Fruit fly (Drosophila melanogaster) whole organism, embryonic: ENCODE measurements around the gene CG33287.

Experiments used
- Aef1 ChIP-seq: fragments of 200-800 bp; sonication (Bioruptor generic); IDR thresholded peaks from 3 replicates; pipeline ENCODE4 v1.3.6; 2022; ENCODE audit warnings: missing biosample characterization, missing genetic modification characterization
- Asciz ChIP-seq: fragments of 200-800 bp; sonication (Bioruptor generic); optimal IDR thresholded peaks from 2 replicates; lab custom pipeline; 2017; ENCODE audit warnings: missing biosample characterization, mild to moderate bottlenecking, missing genetic modification characterization, missing genetic modification reagents
- C15 ChIP-seq: fragments of 200-800 bp; sonication (Bioruptor generic); IDR thresholded peaks from 3 replicates; pipeline ENCODE4 v1.3.6; 2022; ENCODE audit warnings: missing biosample characterization, missing genetic modification characterization
- CG10267 ChIP-seq: fragments of 200-800 bp; sonication (Bioruptor generic); optimal IDR thresholded peaks from 2 replicates; lab custom pipeline; 2018; ENCODE audit warnings: missing biosample characterization, mild to moderate bottlenecking, missing genetic modification characterization, moderate library complexity
- CG11723 ChIP-seq: fragments of 200-800 bp; sonication (Bioruptor generic); optimal IDR thresholded peaks from 2 replicates; lab custom pipeline; 2017; ENCODE audit warnings: missing biosample characterization, mild to moderate bottlenecking, missing genetic modification characterization
- CG12236 ChIP-seq: fragments of 200-800 bp; sonication (Bioruptor generic); optimal IDR thresholded peaks from 2 replicates; lab custom pipeline; 2016; ENCODE audit warnings: missing biosample characterization, missing genetic modification characterization
- CG13775 ChIP-seq: fragments of 200-800 bp; sonication (Bioruptor generic); optimal IDR thresholded peaks from 3 replicates; lab custom pipeline; 2017; ENCODE audit warnings: missing biosample characterization, mild to moderate bottlenecking, missing genetic modification characterization
- CG14014 ChIP-seq: fragments of 200-800 bp; sonication (Bioruptor generic); IDR thresholded peaks from 2 replicates; pipeline ENCODE4 v1.3.6; 2022; ENCODE audit warnings: missing biosample characterization, missing genetic modification characterization
- CG14050 ChIP-seq: fragments of 200-800 bp; sonication (Bioruptor generic); IDR thresholded peaks from 3 replicates; pipeline ENCODE4 v1.3.6; 2022; ENCODE audit warnings: missing biosample characterization, missing genetic modification characterization
- CG14710 ChIP-seq: fragments of 200-800 bp; sonication (Bioruptor generic); optimal IDR thresholded peaks from 3 replicates; lab custom pipeline; 2019; ENCODE audit warnings: missing biosample characterization, mild to moderate bottlenecking, missing genetic modification characterization, moderate library complexity
- CG1529 ChIP-seq: fragments of 200-800 bp; sonication (Bioruptor generic); optimal IDR thresholded peaks from 3 replicates; lab custom pipeline; 2018; ENCODE audit warnings: missing biosample characterization, missing genetic modification characterization
- CG15514 ChIP-seq: fragments of 200-800 bp; sonication (Bioruptor generic); optimal IDR thresholded peaks from 3 replicates; lab custom pipeline; 2017; ENCODE audit warnings: missing biosample characterization, missing genetic modification characterization, mild to moderate bottlenecking, moderate library complexity, missing genetic modification reagents
- CG1602 ChIP-seq: fragments of 200-800 bp; sonication (Bioruptor generic); optimal IDR thresholded peaks from 3 replicates; lab custom pipeline; 2016; ENCODE audit warnings: missing biosample characterization, missing genetic modification characterization
- CG2202 ChIP-seq: fragments of 200-800 bp; sonication (Bioruptor generic); optimal IDR thresholded peaks from 2 replicates; lab custom pipeline; 2018; ENCODE audit warnings: missing biosample characterization, mild to moderate bottlenecking, missing genetic modification characterization
- CG2712 ChIP-seq: fragments of 200-800 bp; optimal IDR thresholded peaks from 3 replicates; lab custom pipeline; 2019; ENCODE audit warnings: missing biosample characterization, mild to moderate bottlenecking, missing genetic modification characterization, moderate library complexity
- CG31365 ChIP-seq: fragments of 200-800 bp; sonication (Bioruptor generic); optimal IDR thresholded peaks from 2 replicates; lab custom pipeline; 2018; ENCODE audit warnings: missing biosample characterization, mild to moderate bottlenecking, missing genetic modification characterization
- CG31441 ChIP-seq: fragments of 200-800 bp; sonication (Bioruptor generic); IDR thresholded peaks from 2 replicates; pipeline ENCODE4 v1.3.6; 2022; ENCODE audit warnings: missing biosample characterization, missing genetic modification characterization
- CG5245 ChIP-seq: fragments of 200-800 bp; sonication (Bioruptor generic); optimal IDR thresholded peaks from 3 replicates; lab custom pipeline; 2016; ENCODE audit warnings: missing biosample characterization, missing genetic modification characterization
- CG6254 ChIP-seq: fragments of 200-800 bp; sonication (Bioruptor generic); optimal IDR thresholded peaks from 3 replicates; lab custom pipeline; 2017; ENCODE audit warnings: mild to moderate bottlenecking, missing biosample characterization, missing genetic modification reagents, missing genetic modification characterization
- CG7839 ChIP-seq: fragments of 200-800 bp; sonication (Bioruptor generic); optimal IDR thresholded peaks from 3 replicates; lab custom pipeline; 2018; ENCODE audit warnings: missing biosample characterization, mild to moderate bottlenecking, missing genetic modification characterization, moderate library complexity
- CG8388 ChIP-seq: fragments of 200-800 bp; sonication (Bioruptor generic); optimal IDR thresholded peaks from 2 replicates; lab custom pipeline; 2019; ENCODE audit warnings: missing biosample characterization, mild to moderate bottlenecking, missing genetic modification characterization, moderate library complexity
- CG9817 ChIP-seq: fragments of 200-800 bp; sonication (Bioruptor generic); optimal IDR thresholded peaks from 2 replicates; lab custom pipeline; 2018; ENCODE audit warnings: missing biosample characterization, mild to moderate bottlenecking, missing genetic modification characterization, moderate library complexity
- Chrac-16 ChIP-seq: fragments of 200-800 bp; sonication (Bioruptor generic); optimal IDR thresholded peaks from 3 replicates; lab custom pipeline; 2016; ENCODE audit warnings: missing biosample characterization, missing genetic modification characterization
- D ChIP-seq, 2 experiments: fragments of 200-800 bp in 1 of 2; fragments of >200 bp in 1 of 2; sonication (Bioruptor generic) in 1 of 2; optimal IDR thresholded peaks; 2 replicates in 1 of 2; 3 replicates in 1 of 2; lab custom pipeline; 2017; ENCODE audit warnings: mild to moderate bottlenecking in 1 of 2, missing biosample characterization in 1 of 2, missing genetic modification characterization in 1 of 2, missing genetic modification reagents in 1 of 2
- GATAe ChIP-seq: fragments of 200-800 bp; sonication (Bioruptor generic); conservative IDR thresholded peaks from 2 replicates; pipeline ENCODE4 v1.3.6; 2022; ENCODE audit warnings: missing biosample characterization, missing genetic modification characterization
- Hey ChIP-seq: fragments of 200-800 bp; sonication (Bioruptor generic); optimal IDR thresholded peaks from 3 replicates; lab custom pipeline; 2018; ENCODE audit warnings: missing biosample characterization, mild to moderate bottlenecking, missing genetic modification characterization
- Jarid2 ChIP-seq: fragments of 200-800 bp; sonication (Bioruptor generic); optimal IDR thresholded peaks from 3 replicates; lab custom pipeline; 2017; ENCODE audit warnings: mild to moderate bottlenecking, missing biosample characterization, missing genetic modification reagents, missing genetic modification characterization
- Kr ChIP-seq: fragments of 200-800 bp; sonication (Bioruptor generic); optimal IDR thresholded peaks from 2 replicates; lab custom pipeline; 2017; ENCODE audit warnings: missing biosample characterization, mild to moderate bottlenecking, missing genetic modification characterization
- Mes4 ChIP-seq: fragments of 200-800 bp; sonication (Bioruptor generic); optimal IDR thresholded peaks from 2 replicates; lab custom pipeline; 2016; ENCODE audit warnings: missing biosample characterization, missing genetic modification characterization
- NFAT ChIP-seq: fragments of 200-800 bp; sonication (Bioruptor generic); IDR thresholded peaks from 2 replicates; pipeline ENCODE4 v1.3.6; 2022; ENCODE audit warnings: missing biosample characterization, missing genetic modification characterization
- Nf-YC ChIP-seq: fragments of 200-800 bp; optimal IDR thresholded peaks from 3 replicates; lab custom pipeline; 2019; ENCODE audit warnings: missing biosample characterization, mild to moderate bottlenecking, missing genetic modification characterization, moderate library complexity
- NfI ChIP-seq: fragments of 200-800 bp; sonication (Bioruptor generic); optimal IDR thresholded peaks from 3 replicates; lab custom pipeline; 2018; ENCODE audit warnings: missing biosample characterization, mild to moderate bottlenecking, missing genetic modification characterization, moderate library complexity
- YL-1 ChIP-seq: fragments of 200-800 bp; sonication (Bioruptor generic); optimal IDR thresholded peaks from 3 replicates; lab custom pipeline; 2017; ENCODE audit warnings: missing biosample characterization, mild to moderate bottlenecking, missing genetic modification characterization
- ap ChIP-seq: fragments of 200-800 bp; sonication (Bioruptor generic); IDR thresholded peaks from 2 replicates; pipeline ENCODE4 v1.3.6; 2022; ENCODE audit warnings: missing biosample characterization, missing genetic modification characterization
- fd64A ChIP-seq: fragments of 200-800 bp; sonication (Bioruptor generic); optimal IDR thresholded peaks from 3 replicates; lab custom pipeline; 2018; ENCODE audit warnings: missing biosample characterization, mild to moderate bottlenecking, missing genetic modification characterization
- gcm ChIP-seq: fragments of 200-800 bp; sonication (Bioruptor generic); optimal IDR thresholded peaks from 2 replicates; lab custom pipeline; 2019; ENCODE audit warnings: missing biosample characterization, mild to moderate bottlenecking, missing genetic modification characterization, moderate library complexity
- grn ChIP-seq: fragments of 200-800 bp; sonication (Bioruptor generic); optimal IDR thresholded peaks from 3 replicates; lab custom pipeline; 2017; ENCODE audit warnings: missing biosample characterization, missing genetic modification characterization
- hb ChIP-seq: fragments of 200-800 bp; sonication (Bioruptor generic); IDR thresholded peaks from 3 replicates; pipeline ENCODE4 v1.3.6; 2022; ENCODE audit warnings: missing biosample characterization, missing genetic modification characterization; ENCODE audit not compliant: partially characterized antibody
- lilli ChIP-seq: fragments of 200-800 bp; sonication (Bioruptor generic); optimal IDR thresholded peaks from 3 replicates; lab custom pipeline; 2016; ENCODE audit warnings: missing biosample characterization, missing genetic modification characterization
- lola ChIP-seq, 3 experiments: fragments of >200 bp in 2 of 3; fragments of 200-800 bp in 1 of 3; sonication (Bioruptor generic) in 1 of 3; optimal IDR thresholded peaks; 2 replicates each; lab custom pipeline; 2017 to 2019; ENCODE audit warnings: missing biosample characterization in 3 of 3, missing genetic modification characterization in 3 of 3, mild to moderate bottlenecking in 1 of 3, moderate library complexity in 1 of 3
- lov ChIP-seq, 2 experiments: fragments of 200-800 bp in 1 of 2; fragments of >200 bp in 1 of 2; sonication (Bioruptor generic) in 1 of 2; IDR thresholded peaks in 1 of 2; optimal IDR thresholded peaks in 1 of 2; 2 replicates in 1 of 2; 3 replicates in 1 of 2; pipeline versions ENCODE4 v1.3.6 to Lab custom; 2017 to 2022; ENCODE audit warnings: missing biosample characterization in 1 of 2, missing genetic modification characterization in 1 of 2
- pum ChIP-seq: fragments of 200-800 bp; sonication (Bioruptor generic); optimal IDR thresholded peaks from 2 replicates; lab custom pipeline; 2016; ENCODE audit warnings: missing biosample characterization, missing genetic modification characterization
- ro ChIP-seq: fragments of 200-800 bp; sonication (Bioruptor generic); IDR thresholded peaks from 2 replicates; pipeline ENCODE4 v1.3.6; 2022; ENCODE audit warnings: missing biosample characterization, missing genetic modification characterization
- sob ChIP-seq: fragments of 200-800 bp; sonication (Bioruptor generic); IDR thresholded peaks from 2 replicates; pipeline ENCODE4 v1.3.6; 2022; ENCODE audit warnings: missing biosample characterization, missing genetic modification characterization
- tap ChIP-seq: fragments of 200-800 bp; optimal IDR thresholded peaks from 3 replicates; lab custom pipeline; 2019; ENCODE audit warnings: missing biosample characterization, mild to moderate bottlenecking, missing genetic modification characterization, moderate library complexity
- tio ChIP-seq: fragments of 200-800 bp; sonication (Bioruptor generic); optimal IDR thresholded peaks from 2 replicates; lab custom pipeline; 2017; ENCODE audit warnings: missing biosample characterization, missing genetic modification characterization, inconsistent platforms
- trh ChIP-seq: fragments of 200-800 bp; sonication (Bioruptor generic); optimal IDR thresholded peaks from 2 replicates; lab custom pipeline; 2016; ENCODE audit warnings: missing biosample characterization, missing genetic modification characterization
- unpg ChIP-seq: fragments of 200-800 bp; sonication (Bioruptor generic); optimal IDR thresholded peaks from 3 replicates; lab custom pipeline; 2018; ENCODE audit warnings: missing biosample characterization, mild to moderate bottlenecking, missing genetic modification characterization, moderate library complexity

Gene CG33287

dm6 chr3L:20930059-20930785, 40.2 kb downstream of the CG33287 start (continued):
- TF ChIP-seq GATAe (GFP tag; lab: Robert Waterston, UW) (no peak), Chrac-16 (GFP tag; lab: Kevin White, UChicago) (no peak), CG31441 (GFP tag; lab: Robert Waterston, UW) (peak; percentile 81), CG9817 (tag; lab: Kevin White, UChicago) (no peak), D (optimal IDR thresholded peaks at IDR 0.05; lab: Kevin White, UChicago) (no peak), D (GFP tag; optimal IDR thresholded peaks at IDR 0.05; lab: Kevin White, UChicago) (peak; percentile 71), ro (GFP tag; lab: Robert Waterston, UW) (no peak), gcm (GFP tag; lab: Kevin White, UChicago) (peak; percentile 54), CG1602 (GFP tag; lab: Kevin White, UChicago) (no peak), Jarid2 (GFP tag; lab: Kevin White, UChicago) (no peak), CG7839 (peak; percentile 53), CG10267 (tag; lab: Kevin White, UChicago) (peak; percentile 68), CG5245 (GFP tag; lab: Kevin White, UChicago) (no peak), Mes4 (GFP tag; lab: Kevin White, UChicago) (no peak), CG14050 (GFP tag; lab: Robert Waterston, UW) (no peak), NFAT (no peak), Kr (GFP tag; lab: Kevin White, UChicago) (no peak), lov (optimal IDR thresholded peaks at IDR 0.05; lab: Kevin White, UChicago) (no peak), lov (GFP tag; IDR thresholded peaks at IDR 0.05; lab: Robert Waterston, UW) (no peak), CG8388 (GFP tag; lab: Kevin White, UChicago) (peak; percentile 75), CG15514 (GFP tag; lab: Kevin White, UChicago) (no peak), lola (GFP tag; optimal IDR thresholded peaks at IDR 0.05; lab: Kevin White, UChicago) (peak in 1 of 3 experiments; percentile 76), CG13775 (GFP tag; lab: Kevin White, UChicago) (peak; percentile 32), CG1529 (GFP tag; lab: Kevin White, UChicago) (peak; percentile 17), Hey (tag; lab: Kevin White, UChicago) (no peak), grn (GFP tag; lab: Kevin White, UChicago) (no peak), CG14014 (GFP tag; lab: Robert Waterston, UW) (no peak), YL-1 (GFP tag; lab: Kevin White, UChicago) (no peak), Asciz (GFP tag; lab: Kevin White, UChicago) (peak; percentile 57), unpg (GFP tag; lab: Kevin White, UChicago) (peak; percentile 61), lilli (GFP tag; lab: Kevin White, UChicago) (no peak), CG12236 (GFP tag; lab: Kevin White, UChicago) (no peak), Nf-YC (tag; lab: Kevin White, UChicago) (no peak), fd64A (GFP tag; lab: Kevin White, UChicago) (no peak), CG14710 (tag; lab: Kevin White, UChicago) (peak; percentile 76), C15 (GFP tag; lab: Robert Waterston, UW) (no peak), tio (peak; percentile 22), CG2202 (tag; lab: Kevin White, UChicago) (no peak), sob (GFP tag; lab: Robert Waterston, UW) (no peak), CG11723 (GFP tag; lab: Kevin White, UChicago) (peak; percentile 5), hb (GFP tag; lab: Robert Waterston, UW) (no peak), pum (GFP tag; lab: Kevin White, UChicago) (no peak), Aef1 (GFP tag; lab: Robert Waterston, UW) (no peak), CG2712 (peak; percentile 83), CG31365 (no peak), trh (GFP tag; lab: Kevin White, UChicago) (no peak), tap (tag; lab: Kevin White, UChicago) (peak; percentile 40), ap (no peak), CG6254 (GFP tag; lab: Kevin White, UChicago) (peak; percentile 58), NfI (GFP tag; lab: Kevin White, UChicago) (no peak)
